Worm (Caenorhabditis elegans): ENCODE measurements around the gene osm-12.
A peak's percentile ranks its signal among the peaks of the same experiment; 100 is the strongest.

The osm-12 gene

DNA sequence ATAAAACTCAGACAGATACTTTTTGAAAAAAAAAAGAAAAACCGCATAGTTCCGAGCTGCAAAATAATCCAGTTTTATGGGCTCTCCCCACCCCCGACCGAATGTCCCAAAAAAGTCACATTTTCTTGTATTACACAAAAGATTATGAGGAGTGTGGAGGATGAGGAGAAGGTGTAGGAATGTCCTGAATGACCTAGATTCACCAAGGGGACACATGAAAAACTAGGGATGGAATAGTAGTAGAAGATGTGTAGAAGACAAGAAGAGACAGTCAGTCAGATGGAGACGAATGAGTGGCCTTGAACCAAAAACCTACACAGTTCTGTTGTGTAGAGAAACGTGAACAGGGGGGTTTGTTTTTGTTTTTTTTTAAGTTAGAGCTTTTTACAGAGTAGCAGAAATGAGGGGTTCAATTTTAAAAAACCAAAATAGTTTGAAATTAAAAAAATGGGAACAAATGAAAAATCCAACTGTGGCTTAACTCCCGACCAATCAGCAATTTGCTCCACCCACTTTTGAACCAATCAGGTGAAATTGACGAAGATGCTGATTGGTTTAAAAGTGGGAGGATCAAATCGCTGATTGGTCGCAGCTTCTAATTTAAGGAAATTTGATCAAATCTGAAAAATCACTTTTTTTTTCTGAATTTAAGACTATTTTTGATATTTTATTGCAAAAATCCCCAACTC lies 59.8 kb downstream of the osm-12 start:
- no peak for TF ChIP-seq lin-1 (GFP tag; IDR thresholded peaks at IDR 0.05)
- no peak for TF ChIP-seq mdl-1 (tag; optimal IDR thresholded peaks at IDR 0.05)
- TF ChIP-seq nhr-28 (tag; optimal IDR thresholded peaks at IDR 0.05): peak; percentile 34
- TF ChIP-seq set-16 (GFP tag; IDR thresholded peaks at IDR 0.05): no peak
- no peak for TF ChIP-seq ceh-44 (GFP tag; IDR thresholded peaks at IDR 0.05)
- TF ChIP-seq nhr-25 (tag; optimal IDR thresholded peaks at IDR 0.05; ENCODE audit: borderline replicate concordance, insufficient read depth): peak; percentile 60
- TF ChIP-seq ceh-62 (tag; optimal IDR thresholded peaks at IDR 0.05): no peak
- no peak for TF ChIP-seq ztf-7 (tag; optimal IDR thresholded peaks at IDR 0.05)
- no peak for TF ChIP-seq dmd-9 (GFP tag; IDR thresholded peaks at IDR 0.05)
- TF ChIP-seq Y48G9A.11 (GFP tag; IDR thresholded peaks at IDR 0.05): no peak
- no peak for TF ChIP-seq sdz-12 (GFP tag; optimal IDR thresholded peaks at IDR 0.05)
- TF ChIP-seq ctbp-1 (GFP tag; IDR thresholded peaks at IDR 0.05): no peak
- TF ChIP-seq aha-1 (tag): peak; percentile 70
- no peak for TF ChIP-seq dve-1 (tag; optimal IDR thresholded peaks at IDR 0.05; ENCODE audit: insufficient read depth)
- no peak for TF ChIP-seq Y5F2A.4 (GFP tag; optimal IDR thresholded peaks at IDR 0.05)
- TF ChIP-seq lir-3 (tag; optimal IDR thresholded peaks at IDR 0.05): no peak
